Worm (Caenorhabditis elegans): ENCODE data around the gene Y62H9A.14.

The Y62H9A.14 gene

ce11 chrX:11933547-11933946 is 12.5 kb downstream of the Y62H9A.14 start (continued):
- peak; percentile 54 for TF ChIP-seq snpc-1.3 (tag; optimal IDR thresholded peaks at IDR 0.05; ENCODE audit: insufficient read depth)
- TF ChIP-seq nhr-90 (tag; optimal IDR thresholded peaks at IDR 0.05): peak; percentile 79
- TF ChIP-seq hmg-1.2 (GFP tag; IDR thresholded peaks at IDR 0.05): peak; percentile 69
- TF ChIP-seq madf-10 (tag; optimal IDR thresholded peaks at IDR 0.05): peak; percentile 35
- TF ChIP-seq cebp-2 (GFP tag; IDR thresholded peaks at IDR 0.05): peak; percentile 85
- peak; percentile 2 for TF ChIP-seq mes-4 (tag; optimal IDR thresholded peaks at IDR 0.05)
- no peak for TF ChIP-seq fkh-3 (tag; optimal IDR thresholded peaks at IDR 0.05)
- TF ChIP-seq tlf-1 (GFP tag; optimal IDR thresholded peaks at IDR 0.05): no peak
- TF ChIP-seq attf-6 (GFP tag; IDR thresholded peaks at IDR 0.05): peak; percentile 63
- peak; percentile 52 for TF ChIP-seq lin-54 (GFP tag; optimal IDR thresholded peaks at IDR 0.05)
- peak; percentile 39 for TF ChIP-seq snpc-4 (GFP tag; optimal IDR thresholded peaks at IDR 0.05)
- TF ChIP-seq snpc-4 (tag; optimal IDR thresholded peaks at IDR 0.05): peak in 2 of 4 experiments; percentile 56 to 70
- no peak for TF ChIP-seq gei-17 (GFP tag; optimal IDR thresholded peaks at IDR 0.05)
- peak; percentile 22 for TF ChIP-seq F57A8.1 (GFP tag; optimal IDR thresholded peaks at IDR 0.05)
- TF ChIP-seq zim-3 (tag; optimal IDR thresholded peaks at IDR 0.05): peak; percentile 14
- TF ChIP-seq ceh-27 (GFP tag; optimal IDR thresholded peaks at IDR 0.05): peak; percentile 3
- peak; percentile 71 for TF ChIP-seq rpc-1 (optimal IDR thresholded peaks at IDR 0.05)
- peak; percentile 93 for TF ChIP-seq rpc-1 (tag; optimal IDR thresholded peaks at IDR 0.05)
- TF ChIP-seq egl-44 (GFP tag; IDR thresholded peaks at IDR 0.05): peak; percentile 78; the same call in 1 of the 2 replicates
- TF ChIP-seq bed-1 (GFP tag; IDR thresholded peaks at IDR 0.05): peak; percentile 56; the same call in 1 of the 2 replicates
- no peak for TF ChIP-seq sdz-38 (tag; optimal IDR thresholded peaks at IDR 0.05)
- peak; percentile 27; the same call in 1 of the 2 replicates for TF ChIP-seq rcor-1 (GFP tag; IDR thresholded peaks at IDR 0.05)
- peak; percentile 16; the same call in 1 of the 2 replicates for TF ChIP-seq hmg-20 (GFP tag; IDR thresholded peaks at IDR 0.05)
- TF ChIP-seq attf-5 (GFP tag; optimal IDR thresholded peaks at IDR 0.05): peak; percentile 70
- TF ChIP-seq him-1 (tag; optimal IDR thresholded peaks at IDR 0.05): peak; percentile 87
- peak; percentile 89 for TF ChIP-seq B0261.1 (tag; optimal IDR thresholded peaks at IDR 0.05)
- TF ChIP-seq attf-3 (GFP tag; conservative IDR thresholded peaks at IDR 0.05): no peak
- 0 out of 2 replicates have a peak, but pooled peaks have one; percentile 42 for TF ChIP-seq Y56A3A.18 (GFP tag; IDR thresholded peaks at IDR 0.05)
- peak; percentile 82; the same call in 1 of the 2 replicates for TF ChIP-seq sea-2 (GFP tag; IDR thresholded peaks at IDR 0.05)
- TF ChIP-seq sptf-2 (GFP tag; optimal IDR thresholded peaks at IDR 0.05): peak; percentile 46
- TF ChIP-seq madf-8 (GFP tag; conservative IDR thresholded peaks at IDR 0.05): no peak
- TF ChIP-seq ceh-100 (GFP tag; IDR thresholded peaks at IDR 0.05): no peak
- TF ChIP-seq tbp1 (GFP tag; optimal IDR thresholded peaks at IDR 0.05): peak; percentile 94
- peak in 1 of 2 experiments; percentile 15 for TF ChIP-seq let-607 (tag; optimal IDR thresholded peaks at IDR 0.05)
- TF ChIP-seq madf-3 (GFP tag; IDR thresholded peaks at IDR 0.05): 0 out of 2 replicates have a peak, but pooled peaks have one; percentile 17
- TF ChIP-seq nfya-1 (tag; optimal IDR thresholded peaks at IDR 0.05; ENCODE audit: borderline replicate concordance, insufficient read depth): no peak
- 0 out of 2 replicates have a peak, but pooled peaks have one; percentile 30 for TF ChIP-seq cebp-1 (GFP tag; IDR thresholded peaks at IDR 0.05)
- TF ChIP-seq cebp-1 (tag; optimal IDR thresholded peaks at IDR 0.05): no peak
- peak; percentile 4 for TF ChIP-seq ets-4 (GFP tag; optimal IDR thresholded peaks at IDR 0.05)
- TF ChIP-seq ztf-28 (GFP tag; IDR thresholded peaks at IDR 0.05): peak; percentile 71; the same call in 1 of the 2 replicates
- peak; percentile 86 for TF ChIP-seq D2030.7 (GFP tag; IDR thresholded peaks at IDR 0.05)
- TF ChIP-seq egrh-3 (GFP tag; IDR thresholded peaks at IDR 0.05): no peak
- TF ChIP-seq rec-8 (tag; optimal IDR thresholded peaks at IDR 0.05): peak in 1 of 2 experiments; percentile 50
- no peak for TF ChIP-seq pha-4 (tag; optimal IDR thresholded peaks at IDR 0.05)
- peak; percentile 78; the same call in 1 of the 2 replicates for TF ChIP-seq ztf-25 (GFP tag; IDR thresholded peaks at IDR 0.05)
- TF ChIP-seq ceh-40 (GFP tag; IDR thresholded peaks at IDR 0.05): 0 out of 2 replicates have a peak, but pooled peaks have one; percentile 50
- no peak for TF ChIP-seq C17E4.6 (GFP tag; IDR thresholded peaks at IDR 0.05)
- no peak for TF ChIP-seq let-526 (GFP tag; IDR thresholded peaks at IDR 0.05)

All from whole organism, young adult.